Worm (Caenorhabditis elegans): ENCODE measurements around the gene C26E1.2.

The C26E1.2 gene

DNA sequence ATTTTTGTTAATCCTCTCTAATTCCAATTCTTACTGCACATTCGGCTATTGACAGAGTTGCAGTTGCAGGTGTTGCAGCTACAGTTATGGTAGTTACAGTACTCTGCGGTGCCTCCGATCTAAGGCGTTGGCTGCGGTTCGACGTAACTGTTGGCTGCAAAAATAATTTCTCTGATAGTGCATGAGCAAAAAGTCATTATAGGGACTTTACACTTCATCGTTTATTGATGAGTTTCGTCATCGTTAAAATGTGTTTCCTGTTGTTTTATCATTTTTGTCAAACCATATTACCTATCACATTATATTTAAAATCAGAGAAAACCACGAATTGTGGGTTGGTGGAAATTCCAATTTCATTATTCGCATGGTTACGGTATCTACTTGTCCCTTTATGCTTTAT, 30.3 kb upstream of the C26E1.2 start:
- TF ChIP-seq K12H6.12 (tag; optimal IDR thresholded peaks at IDR 0.05) (no peak), F22D6.2 (tag; optimal IDR thresholded peaks at IDR 0.05) (no peak), mxl-1 (tag; optimal IDR thresholded peaks at IDR 0.05) (no peak), ceh-79 (tag; optimal IDR thresholded peaks at IDR 0.05) (no peak), B0019.2 (GFP tag; conservative IDR thresholded peaks at IDR 0.05) (no peak), madf-3 (GFP tag; IDR thresholded peaks at IDR 0.05) (no peak), ztf-25 (GFP tag; IDR thresholded peaks at IDR 0.05) (no peak), cebp-1 (GFP tag; IDR thresholded peaks at IDR 0.05) (no peak), cebp-1 (tag; optimal IDR thresholded peaks at IDR 0.05) (peak; percentile 18), nfyb-1 (GFP tag; IDR thresholded peaks at IDR 0.05) (0 out of 2 replicates have a peak, but pooled peaks have one; percentile 37), nhr-80 (tag; optimal IDR thresholded peaks at IDR 0.05) (peak; percentile 56), tbp1 (GFP tag; optimal IDR thresholded peaks at IDR 0.05) (no peak), ceh-27 (GFP tag; optimal IDR thresholded peaks at IDR 0.05) (no peak), F37B4.10 (GFP tag; IDR thresholded peaks at IDR 0.05) (no peak), ceh-58 (GFP tag; IDR thresholded peaks at IDR 0.05) (no peak), rcor-1 (GFP tag; IDR thresholded peaks at IDR 0.05) (no peak), nhr-120 (GFP tag; IDR thresholded peaks at IDR 0.05) (no peak), akir-1 (GFP tag; optimal IDR thresholded peaks at IDR 0.05) (no peak), Y67H2A.10 (GFP tag; conservative IDR thresholded peaks at IDR 0.05) (no peak), K11D2.4 (GFP tag; IDR thresholded peaks at IDR 0.05) (no peak), B0336.3 (GFP tag; IDR thresholded peaks at IDR 0.05) (no peak), aptf-3 (GFP tag; IDR thresholded peaks at IDR 0.05) (no peak), mel-28 (tag; optimal IDR thresholded peaks at IDR 0.05; ENCODE audit: borderline replicate concordance) (no peak), hrde-1 (tag; optimal IDR thresholded peaks at IDR 0.05; ENCODE audit: borderline replicate concordance) (no peak), ceh-40 (GFP tag; IDR thresholded peaks at IDR 0.05) (no peak), F57C9.4 (tag; optimal IDR thresholded peaks at IDR 0.05) (no peak)

DNA sequence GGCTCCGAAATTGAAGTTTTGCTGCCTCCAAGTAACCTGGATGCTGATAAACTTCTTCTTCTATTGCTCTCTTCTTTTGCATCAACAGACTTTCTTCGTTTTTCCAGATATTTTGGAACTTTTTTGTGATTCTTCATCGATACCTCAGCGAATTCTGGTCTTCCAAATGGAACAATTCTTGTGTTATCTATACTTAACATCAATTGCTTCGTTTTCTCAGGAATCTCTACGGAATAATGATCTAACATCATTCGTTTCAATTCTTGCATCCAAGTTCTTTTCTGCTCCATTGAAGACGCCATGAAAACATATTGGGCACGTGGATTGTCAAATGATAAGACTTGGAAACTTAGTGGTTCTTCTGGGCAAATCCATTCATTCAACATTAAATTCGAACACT, 29.0 kb upstream of the C26E1.2 start, which contains the start of gene F32F2.4:
Gene F32F2.4, plus strand, starts transcription at position 301 of the 400 bp plus-strand sequence.
- TF ChIP-seq ztf-22 (GFP tag; optimal IDR thresholded peaks at IDR 0.05) (no peak), Y67H2A.10 (GFP tag; conservative IDR thresholded peaks at IDR 0.05) (no peak), lir-1 (GFP tag; conservative IDR thresholded peaks at IDR 0.05) (no peak), F23B12.7 (tag; optimal IDR thresholded peaks at IDR 0.05; ENCODE audit: insufficient read depth) (no peak), somi-1 (GFP tag; optimal IDR thresholded peaks at IDR 0.05) (no peak), egrh-3 (GFP tag; IDR thresholded peaks at IDR 0.05) (no peak), aptf-3 (GFP tag; IDR thresholded peaks at IDR 0.05) (no peak)

DNA sequence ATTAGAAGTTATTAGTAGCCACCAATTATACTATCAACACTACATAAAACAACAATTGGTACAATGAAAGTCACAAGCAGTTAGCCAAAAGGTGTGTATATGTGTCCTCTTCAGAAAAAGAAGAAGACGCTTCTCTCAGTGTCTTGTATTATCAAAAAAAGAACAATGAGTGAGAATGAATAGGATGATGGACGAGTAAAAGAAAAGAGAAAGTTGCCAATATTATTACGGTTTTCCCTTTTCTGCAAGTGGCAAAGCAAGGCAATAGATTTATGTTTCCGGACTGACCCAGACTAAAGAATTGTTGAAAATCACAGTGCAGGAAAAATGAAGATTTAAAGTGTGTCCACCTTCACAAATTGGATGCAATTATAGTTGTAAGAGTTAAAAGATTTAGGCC, 24.6 kb upstream of the C26E1.2 start:
- TF ChIP-seq nhr-120 (GFP tag; IDR thresholded peaks at IDR 0.05) (no peak), zim-3 (tag; optimal IDR thresholded peaks at IDR 0.05) (no peak), dpff-1 (tag; optimal IDR thresholded peaks at IDR 0.05) (no peak), sdz-38 (tag; optimal IDR thresholded peaks at IDR 0.05) (no peak), let-607 (tag; optimal IDR thresholded peaks at IDR 0.05) (no peak), hmg-1.2 (GFP tag; IDR thresholded peaks at IDR 0.05) (no peak), F57A8.1 (GFP tag; optimal IDR thresholded peaks at IDR 0.05) (no peak), mcd-1 (GFP tag; IDR thresholded peaks at IDR 0.05) (no peak), ceh-40 (GFP tag; IDR thresholded peaks at IDR 0.05) (no peak), F49E8.2 (tag; optimal IDR thresholded peaks at IDR 0.05; ENCODE audit: insufficient read depth) (no peak), lsy-27 (tag; optimal IDR thresholded peaks at IDR 0.05; ENCODE audit: borderline replicate concordance, insufficient read depth) (no peak), hrde-1 (tag; optimal IDR thresholded peaks at IDR 0.05; ENCODE audit: borderline replicate concordance) (no peak), egrh-3 (GFP tag; IDR thresholded peaks at IDR 0.05) (no peak), F10E7.11 (tag; optimal IDR thresholded peaks at IDR 0.05) (no peak), akir-1 (GFP tag; optimal IDR thresholded peaks at IDR 0.05) (no peak), chd-7 (tag; optimal IDR thresholded peaks at IDR 0.05) (no peak), lsl-1 (GFP tag; optimal IDR thresholded peaks at IDR 0.05) (no peak)
